Worm (Caenorhabditis elegans) whole organism, L1 larva: ENCODE results near the gene srz-66.

Source experiments
- C16A3.4 ChIP-seq: fragments of 150-350 bp; optimal IDR thresholded peaks from 2 replicates; lab custom pipeline; 2014; ENCODE audit warnings: missing biosample characterization, missing genetic modification characterization
- ceh-63 ChIP-seq: fragments of 200-800 bp; sonication (Bioruptor generic); optimal IDR thresholded peaks from 2 replicates; lab custom pipeline; 2018; ENCODE audit warnings: mild to moderate bottlenecking, missing genetic modification characterization, missing compliant biosample characterization
- elt-2 ChIP-seq: sonication (generic microtip); optimal IDR thresholded peaks from 2 replicates; lab custom pipeline; 2016; ENCODE audit warnings: missing genetic modification characterization, mild to moderate bottlenecking, inconsistent platforms, missing compliant biosample characterization, missing genetic modification reagents
- lin-13 ChIP-seq: fragments of 150-350 bp; optimal IDR thresholded peaks from 2 replicates; lab custom pipeline; 2014; ENCODE audit warnings: missing biosample characterization, missing genetic modification reagents, missing genetic modification characterization

srz-66 gene

ce11 chrV:17151292-17151691, 16.1 kb downstream of the srz-66 start:
- no peak for TF ChIP-seq C16A3.4 (tag; lab: Kevin White, UChicago)
- TF ChIP-seq lin-13 (GFP tag; lab: Kevin White, UChicago), result no peak
- no peak for TF ChIP-seq ceh-63 (GFP tag; lab: Kevin White, UChicago)
- TF ChIP-seq elt-2 (tag; lab: Kevin White, UChicago), result no peak
